Fruit fly (Drosophila melanogaster): ENCODE results near the gene CG15425.

Gene CG15425

DNA sequence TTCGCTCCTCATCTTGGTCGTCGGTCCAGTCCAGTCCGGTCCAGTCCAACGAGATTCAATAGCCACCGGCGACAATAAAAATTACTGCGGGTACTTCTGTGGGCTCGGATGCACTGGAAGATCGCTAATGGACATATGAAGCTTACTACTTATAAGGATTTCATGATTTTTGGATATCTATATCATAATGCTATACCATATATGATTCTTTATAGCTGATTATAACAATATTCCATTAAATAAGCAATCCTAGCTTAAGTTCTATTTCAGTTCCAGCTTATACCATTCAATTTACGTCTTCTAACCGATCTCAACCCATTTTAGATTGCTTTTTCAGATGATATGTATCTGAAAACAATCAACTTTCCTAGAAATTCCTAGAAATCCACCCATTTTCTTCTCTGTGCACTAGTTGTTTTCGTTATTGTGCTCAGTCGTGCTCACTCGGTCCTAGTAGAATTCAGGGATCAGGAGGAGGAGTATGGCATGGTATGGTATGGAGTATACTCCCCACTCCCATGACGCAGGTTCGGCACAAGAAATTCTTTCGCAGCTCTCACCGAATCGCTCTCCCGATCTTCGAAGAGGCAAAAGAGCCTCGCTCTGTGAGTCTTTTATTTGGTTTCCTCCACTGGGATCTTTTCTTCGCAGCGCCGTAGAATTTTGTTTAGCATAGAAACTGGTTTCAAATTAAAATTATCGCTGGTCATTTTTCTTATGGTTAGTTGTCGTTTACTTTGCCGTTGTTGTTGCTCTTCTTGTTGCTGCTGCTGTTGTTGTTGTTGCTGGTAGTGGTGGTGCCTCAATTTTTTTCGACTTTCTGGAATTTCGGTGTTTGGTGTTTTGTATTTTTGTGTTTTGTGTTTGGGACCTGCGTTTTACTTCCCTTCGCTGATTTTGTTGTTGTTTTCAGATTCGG lies 35.1 kb upstream of the CG15425 start (continued):
- TF ChIP-seq CG11762 (GFP tag; optimal IDR thresholded peaks at IDR 0.05; ENCODE audit: insufficient read depth) (peak; percentile 90), vri (GFP tag; optimal IDR thresholded peaks at IDR 0.05) (peak; percentile 57), Ets96B (tag; optimal IDR thresholded peaks at IDR 0.05) (peak; percentile 80), dsx (GFP tag; optimal IDR thresholded peaks at IDR 0.05; ENCODE audit: poor library complexity, severe bottlenecking) (peak; percentile 70), Sox15 (GFP tag; optimal IDR thresholded peaks at IDR 0.05) (peak; percentile 59), CG11902 (GFP tag; optimal IDR thresholded peaks at IDR 0.05) (peak; percentile 64), esn (GFP tag; optimal IDR thresholded peaks at IDR 0.05) (peak; percentile 84), Hr38 (GFP tag; optimal IDR thresholded peaks at IDR 0.05) (no peak), Sox14 (GFP tag; optimal IDR thresholded peaks at IDR 0.05) (peak; percentile 93), Hr39 (GFP tag; optimal IDR thresholded peaks at IDR 0.05) (peak; percentile 73), CG4318 (GFP tag; optimal IDR thresholded peaks at IDR 0.05) (peak; percentile 81), fkh (GFP tag; optimal IDR thresholded peaks at IDR 0.05) (no peak), CG10631 (GFP tag; optimal IDR thresholded peaks at IDR 0.05) (peak; percentile 96), Blimp-1 (GFP tag; optimal IDR thresholded peaks at IDR 0.05) (peak; percentile 51), CG6276 (GFP tag; optimal IDR thresholded peaks at IDR 0.05) (peak; percentile 90), CG7368 (GFP tag; optimal IDR thresholded peaks at IDR 0.05) (peak; percentile 81), CG6854 (GFP tag; optimal IDR thresholded peaks at IDR 0.05) (peak; percentile 47), fd85E (GFP tag; optimal IDR thresholded peaks at IDR 0.05) (peak; percentile 51), CG8319 (GFP tag; optimal IDR thresholded peaks at IDR 0.05) (peak; percentile 82), spab (GFP tag; optimal IDR thresholded peaks at IDR 0.05) (peak; percentile 97), fd59A (GFP tag; optimal IDR thresholded peaks at IDR 0.05) (peak; percentile 94), CG10669 (GFP tag; optimal IDR thresholded peaks at IDR 0.05) (peak; percentile 94), CG3032 (tag; optimal IDR thresholded peaks at IDR 0.05) (peak; percentile 96), svp (GFP tag) (peak; percentile 90), CG34406 (GFP tag; optimal IDR thresholded peaks at IDR 0.05) (peak; percentile 49), Smox (GFP tag; optimal IDR thresholded peaks at IDR 0.05) (peak; percentile 73), Met (GFP tag; optimal IDR thresholded peaks at IDR 0.05) (peak; percentile 90), lz (GFP tag; optimal IDR thresholded peaks at IDR 0.05) (peak; percentile 84), CG31627 (GFP tag; optimal IDR thresholded peaks at IDR 0.05) (peak; percentile 74), Sox102F (GFP tag; optimal IDR thresholded peaks at IDR 0.05) (peak; percentile 59), CG9139 (GFP tag; optimal IDR thresholded peaks at IDR 0.05) (peak; percentile 40), ss (GFP tag; optimal IDR thresholded peaks at IDR 0.05) (peak; percentile 64 to 80), Hr4 (GFP tag; optimal IDR thresholded peaks at IDR 0.05) (peak; percentile 83), Ets21C (GFP tag; optimal IDR thresholded peaks at IDR 0.05) (peak; percentile 61), Gug (GFP tag; IDR thresholded peaks at IDR 0.05) (peak; percentile 74), CG1621 (tag; optimal IDR thresholded peaks at IDR 0.05) (peak; percentile 78), CG8632 (GFP tag; optimal IDR thresholded peaks at IDR 0.05) (peak; percentile 65)

DNA sequence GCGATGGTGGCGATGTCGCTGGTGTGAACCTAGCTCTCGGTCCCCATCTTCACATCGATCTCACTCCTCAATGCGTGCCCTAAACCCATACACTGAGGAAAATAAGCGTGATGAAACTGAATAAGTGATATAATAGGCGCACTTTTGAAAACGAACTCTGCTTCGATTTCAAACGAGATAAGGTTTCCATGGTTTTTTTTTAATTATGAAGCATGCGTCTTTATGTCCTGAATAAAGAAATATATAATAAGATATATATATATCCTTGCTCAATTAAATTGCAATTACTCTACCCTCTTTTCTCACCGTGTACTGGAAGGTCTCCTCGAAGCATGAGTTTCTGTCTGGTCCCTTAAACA lies 34.5 kb upstream of the CG15425 start:
- TF ChIP-seq CG8632 (GFP tag; optimal IDR thresholded peaks at IDR 0.05) (peak; percentile 81), Eip78C (GFP tag) (peak; percentile 95), OdsH (GFP tag; optimal IDR thresholded peaks at IDR 0.05) (peak; percentile 85), Smox (GFP tag; optimal IDR thresholded peaks at IDR 0.05) (peak; percentile 71), dsx (GFP tag; optimal IDR thresholded peaks at IDR 0.05; ENCODE audit: poor library complexity, severe bottlenecking) (peak; percentile 86), eg (GFP tag; IDR thresholded peaks at IDR 0.05) (peak; percentile 69), Hr38 (GFP tag; optimal IDR thresholded peaks at IDR 0.05) (no peak), CG6276 (GFP tag; optimal IDR thresholded peaks at IDR 0.05) (peak; percentile 60), net (GFP tag; optimal IDR thresholded peaks at IDR 0.05) (peak; percentile 75), cyc (GFP tag; optimal IDR thresholded peaks at IDR 0.05) (peak; percentile 75), ss (GFP tag; optimal IDR thresholded peaks at IDR 0.05) (peak; percentile 91 to 93), CG10669 (GFP tag; optimal IDR thresholded peaks at IDR 0.05) (peak; percentile 88), dac (GFP tag; optimal IDR thresholded peaks at IDR 0.05) (peak; percentile 14), CG32006 (GFP tag; optimal IDR thresholded peaks at IDR 0.05) (peak; percentile 78), esn (GFP tag; optimal IDR thresholded peaks at IDR 0.05) (peak; percentile 78), Sox102F (GFP tag; optimal IDR thresholded peaks at IDR 0.05) (peak; percentile 81), fkh (GFP tag; optimal IDR thresholded peaks at IDR 0.05) (no peak), CG6792 (GFP tag; optimal IDR thresholded peaks at IDR 0.05) (peak; percentile 80), Blimp-1 (GFP tag; optimal IDR thresholded peaks at IDR 0.05) (peak; percentile 58), CG8119 (GFP tag; IDR thresholded peaks at IDR 0.05) (peak; percentile 69), CG3032 (tag; optimal IDR thresholded peaks at IDR 0.05) (peak; percentile 94), CG4318 (GFP tag; optimal IDR thresholded peaks at IDR 0.05) (peak; percentile 67), Ets96B (tag; optimal IDR thresholded peaks at IDR 0.05) (peak; percentile 89), Sox14 (GFP tag; optimal IDR thresholded peaks at IDR 0.05) (peak; percentile 77), acj6 (GFP tag; optimal IDR thresholded peaks at IDR 0.05) (peak; percentile 89), spab (GFP tag; optimal IDR thresholded peaks at IDR 0.05) (peak; percentile 90)
